Worm (Caenorhabditis elegans): ENCODE results near the gene K08F9.1.

ce11 chrV:15109260-15109659 lies 33.9 kb downstream of the K08F9.1 start, which contains the start of gene Y75B12A.2:
- no peak for TF ChIP-seq dao-5 (tag; optimal IDR thresholded peaks at IDR 0.05)
- TF ChIP-seq him-1 (tag; optimal IDR thresholded peaks at IDR 0.05) = no peak
- no peak for TF ChIP-seq W03F9.2 (tag; optimal IDR thresholded peaks at IDR 0.05)
